Worm (Caenorhabditis elegans) whole organism, L1 larva: Measurements from ENCODE around the gene C01G5.5.

Experiments used
- C04F5.9 ChIP-seq: sonication (generic microtip); optimal IDR thresholded peaks from 2 replicates; lab custom pipeline; 2016; ENCODE audit warnings: missing genetic modification characterization, missing compliant biosample characterization
- C16A3.4 ChIP-seq: fragments of 150-350 bp; optimal IDR thresholded peaks from 2 replicates; lab custom pipeline; 2014; ENCODE audit warnings: missing biosample characterization, missing genetic modification characterization
- C34B4.2 ChIP-seq: sonication (generic microtip); optimal IDR thresholded peaks from 2 replicates; lab custom pipeline; 2017; ENCODE audit warnings: mild to moderate bottlenecking, missing genetic modification characterization, missing compliant biosample characterization
- F16B12.6 ChIP-seq: fragments of 150-350 bp; optimal IDR thresholded peaks from 2 replicates; lab custom pipeline; 2014; ENCODE audit warnings: missing biosample characterization, missing genetic modification characterization
- aha-1 ChIP-seq: fragments of 150-350 bp; optimal IDR thresholded peaks from 2 replicates; lab custom pipeline; 2014; ENCODE audit warnings: missing biosample characterization, missing genetic modification characterization
- blmp-1 ChIP-seq: fragments of 150-350 bp; optimal IDR thresholded peaks from 2 replicates; lab custom pipeline; 2014; ENCODE audit warnings: missing biosample characterization, missing genetic modification characterization
- ceh-82 ChIP-seq, 3 experiments: fragments of 150-350 bp in 1 of 3; sonication (generic microtip) in 2 of 3; optimal IDR thresholded peaks; 2 replicates each; lab custom pipeline; 2014 to 2017; ENCODE audit warnings: missing biosample characterization in 3 of 3, missing genetic modification characterization in 3 of 3
- ceh-90 ChIP-seq: sonication (generic microtip); optimal IDR thresholded peaks from 2 replicates; lab custom pipeline; 2016; ENCODE audit warnings: missing genetic modification characterization, missing compliant biosample characterization
- dpl-1 ChIP-seq, 3 experiments: fragments of 150-350 bp in 2 of 3; sonication (generic microtip) in 1 of 3; optimal IDR thresholded peaks; 2 replicates each; lab custom pipeline; 2014 to 2017; ENCODE audit warnings: missing biosample characterization in 3 of 3, missing genetic modification characterization in 3 of 3, missing genetic modification reagents in 3 of 3
- dsc-1 ChIP-seq: sonication (generic microtip); optimal IDR thresholded peaks from 2 replicates; lab custom pipeline; 2016; ENCODE audit warnings: mild to moderate bottlenecking, missing genetic modification characterization, missing compliant biosample characterization
- efl-1 ChIP-seq, 4 experiments: fragments of 150-350 bp; optimal IDR thresholded peaks in 3 of 4; peaks in 1 of 4; 1 replicate in 1 of 4; 2 replicates in 3 of 4; lab custom pipeline; 2014; ENCODE audit warnings: missing biosample characterization in 2 of 4, missing genetic modification characterization in 2 of 4, missing genetic modification reagents in 2 of 4
- egl-13 ChIP-seq: sonication (generic microtip); optimal IDR thresholded peaks from 2 replicates; lab custom pipeline; 2016; ENCODE audit warnings: missing genotype, missing genetic modification reagents, missing genetic modification characterization, missing compliant biosample characterization
- egl-27 ChIP-seq, 2 experiments: fragments of 150-350 bp in 1 of 2; sonication (generic microtip); optimal IDR thresholded peaks; 3 replicates each; lab custom pipeline; 2017 to 2018; ENCODE audit warnings: missing biosample characterization in 2 of 2, missing genetic modification characterization in 2 of 2, missing genetic modification reagents in 2 of 2
- elt-2 ChIP-seq: sonication (generic microtip); optimal IDR thresholded peaks from 2 replicates; lab custom pipeline; 2016; ENCODE audit warnings: missing genetic modification characterization, mild to moderate bottlenecking, inconsistent platforms, missing compliant biosample characterization, missing genetic modification reagents
- fkh-10 ChIP-seq: sonication (generic microtip); optimal IDR thresholded peaks from 2 replicates; lab custom pipeline; 2017; ENCODE audit warnings: missing biosample characterization, missing genetic modification reagents, missing genetic modification characterization
- fkh-8 ChIP-seq: sonication (generic microtip); optimal IDR thresholded peaks from 2 replicates; lab custom pipeline; 2016; ENCODE audit warnings: mild to moderate bottlenecking, missing genetic modification characterization, missing compliant biosample characterization
- fos-1 ChIP-seq: fragments of 150-350 bp; optimal IDR thresholded peaks from 2 replicates; lab custom pipeline; 2014; ENCODE audit warnings: missing biosample characterization, missing genetic modification characterization
- hlh-4 ChIP-seq: sonication (generic microtip); optimal IDR thresholded peaks from 2 replicates; lab custom pipeline; 2016; ENCODE audit warnings: mild to moderate bottlenecking, missing genetic modification characterization, missing compliant biosample characterization
- hpl-2 ChIP-seq: fragments of 150-350 bp; optimal IDR thresholded peaks from 2 replicates; lab custom pipeline; 2014; ENCODE audit warnings: missing biosample characterization, missing genetic modification reagents, missing genetic modification characterization
- irx-1 ChIP-seq: sonication (generic microtip); optimal IDR thresholded peaks from 2 replicates; lab custom pipeline; 2016; ENCODE audit warnings: missing genetic modification characterization, missing compliant biosample characterization
- jun-1 ChIP-seq: fragments of 150-350 bp; optimal IDR thresholded peaks from 2 replicates; lab custom pipeline; 2014; ENCODE audit warnings: missing biosample characterization, missing genetic modification reagents, missing genetic modification characterization
- lin-13 ChIP-seq: fragments of 150-350 bp; optimal IDR thresholded peaks from 2 replicates; lab custom pipeline; 2014; ENCODE audit warnings: missing biosample characterization, missing genetic modification reagents, missing genetic modification characterization
- lin-14 ChIP-seq: fragments of 200-800 bp; sonication (Bioruptor generic); optimal IDR thresholded peaks from 2 replicates; lab custom pipeline; 2018; ENCODE audit warnings: mild to moderate bottlenecking, missing genetic modification characterization, moderate library complexity, missing compliant biosample characterization
- lin-15B ChIP-seq: fragments of 150-350 bp; sonication (generic microtip); optimal IDR thresholded peaks from 3 replicates; lab custom pipeline; 2014; ENCODE audit warnings: missing biosample characterization, missing genetic modification characterization
- lin-35 ChIP-seq, 2 experiments: fragments of 150-350 bp; optimal IDR thresholded peaks; 2 replicates each; lab custom pipeline; 2014; ENCODE audit warnings: missing biosample characterization in 2 of 2, missing genetic modification characterization in 2 of 2, missing genetic modification reagents in 2 of 2
- lin-39 ChIP-seq: fragments of 150-350 bp; optimal IDR thresholded peaks from 2 replicates; lab custom pipeline; 2014; ENCODE audit warnings: missing biosample characterization, missing genetic modification reagents, missing genetic modification characterization
- lir-3 ChIP-seq: sonication (generic microtip); optimal IDR thresholded peaks from 2 replicates; lab custom pipeline; 2016; ENCODE audit warnings: mild to moderate bottlenecking, missing genetic modification characterization, moderate library complexity, missing compliant biosample characterization; ENCODE audit not compliant: poor library complexity
- lsy-2 ChIP-seq, 2 experiments: fragments of 150-350 bp; optimal IDR thresholded peaks; 2 replicates each; lab custom pipeline; 2014; ENCODE audit warnings: missing biosample characterization in 2 of 2, missing genetic modification characterization in 2 of 2
- mab-9 ChIP-seq: fragments of 200-800 bp; sonication (Bioruptor generic); IDR thresholded peaks from 2 replicates; pipeline ENCODE4 v1.3.6; 2022; ENCODE audit warnings: missing genetic modification reagents, missing genetic modification characterization, missing compliant biosample characterization
- mep-1 ChIP-seq: fragments of 150-350 bp; optimal IDR thresholded peaks from 2 replicates; lab custom pipeline; 2014; ENCODE audit warnings: missing biosample characterization, missing genetic modification characterization
- nhr-12 ChIP-seq: sonication (generic microtip); optimal IDR thresholded peaks from 2 replicates; lab custom pipeline; 2017; ENCODE audit warnings: missing biosample characterization, missing genetic modification characterization
- nhr-20 ChIP-seq: sonication (generic microtip); optimal IDR thresholded peaks from 2 replicates; lab custom pipeline; 2016; ENCODE audit warnings: mild to moderate bottlenecking, missing genetic modification characterization, missing compliant biosample characterization
- nhr-47 ChIP-seq: sonication (generic microtip); optimal IDR thresholded peaks from 2 replicates; lab custom pipeline; 2016; ENCODE audit warnings: mild to moderate bottlenecking, missing genetic modification characterization, moderate library complexity, missing compliant biosample characterization
- nhr-71 ChIP-seq: sonication (generic microtip); optimal IDR thresholded peaks from 2 replicates; lab custom pipeline; 2016; ENCODE audit warnings: mild to moderate bottlenecking, missing genetic modification characterization, moderate library complexity, missing compliant biosample characterization
- nhr-76 ChIP-seq: sonication (generic microtip); optimal IDR thresholded peaks from 2 replicates; lab custom pipeline; 2017; ENCODE audit warnings: missing biosample characterization, missing genetic modification characterization
- nhr-90 ChIP-seq: sonication (generic microtip); optimal IDR thresholded peaks from 2 replicates; lab custom pipeline; 2016; ENCODE audit warnings: mild to moderate bottlenecking, missing genetic modification characterization, missing compliant biosample characterization; ENCODE audit not compliant: poor library complexity
- rnt-1 ChIP-seq: sonication (generic microtip); optimal IDR thresholded peaks from 2 replicates; lab custom pipeline; 2016; ENCODE audit warnings: mild to moderate bottlenecking, missing genetic modification characterization, moderate library complexity, missing compliant biosample characterization
- skn-1 ChIP-seq: fragments of 150-350 bp; optimal IDR thresholded peaks from 2 replicates; lab custom pipeline; 2014; ENCODE audit warnings: missing biosample characterization, missing genetic modification characterization
- snpc-4 ChIP-seq: fragments of 150-350 bp; optimal IDR thresholded peaks from 2 replicates; lab custom pipeline; 2014; ENCODE audit warnings: missing biosample characterization, missing genetic modification characterization
- snu-23 ChIP-seq: sonication (generic microtip); optimal IDR thresholded peaks from 2 replicates; lab custom pipeline; 2016; ENCODE audit warnings: missing genetic modification characterization, missing compliant biosample characterization
- sox-4 ChIP-seq: sonication (generic microtip); optimal IDR thresholded peaks from 2 replicates; lab custom pipeline; 2016; ENCODE audit warnings: missing genetic modification characterization, missing compliant biosample characterization
- sptf-1 ChIP-seq: fragments of 150-350 bp; optimal IDR thresholded peaks from 2 replicates; lab custom pipeline; 2014; ENCODE audit warnings: missing biosample characterization, missing genetic modification characterization
- swsn-7 ChIP-seq: sonication (generic microtip); optimal IDR thresholded peaks from 2 replicates; lab custom pipeline; 2016; ENCODE audit warnings: missing genetic modification characterization, missing compliant biosample characterization
- tbx-2 ChIP-seq: sonication (generic microtip); optimal IDR thresholded peaks from 2 replicates; lab custom pipeline; 2016; ENCODE audit warnings: missing genetic modification characterization, missing compliant biosample characterization
- tlp-1 ChIP-seq: fragments of 150-350 bp; optimal IDR thresholded peaks from 2 replicates; lab custom pipeline; 2014; ENCODE audit warnings: missing biosample characterization, missing genetic modification characterization
- unc-62 ChIP-seq: fragments of 150-350 bp; optimal IDR thresholded peaks from 2 replicates; lab custom pipeline; 2014; ENCODE audit warnings: missing biosample characterization, missing genetic modification reagents, missing genetic modification characterization
- unc-86 ChIP-seq: sonication (generic microtip); optimal IDR thresholded peaks from 2 replicates; lab custom pipeline; 2016; ENCODE audit warnings: missing genetic modification characterization, missing compliant biosample characterization
- vab-15 ChIP-seq: sonication (generic microtip); optimal IDR thresholded peaks from 2 replicates; lab custom pipeline; 2017; ENCODE audit warnings: missing genotype, mild to moderate bottlenecking, missing genetic modification characterization, missing compliant biosample characterization
- xbp-1 ChIP-seq: sonication (generic microtip); optimal IDR thresholded peaks from 2 replicates; lab custom pipeline; 2016; ENCODE audit warnings: missing genetic modification characterization, missing compliant biosample characterization
- zag-1 ChIP-seq: fragments of 150-350 bp; optimal IDR thresholded peaks from 2 replicates; lab custom pipeline; 2014; ENCODE audit warnings: missing biosample characterization, missing genetic modification characterization

Gene C01G5.5

DNA sequence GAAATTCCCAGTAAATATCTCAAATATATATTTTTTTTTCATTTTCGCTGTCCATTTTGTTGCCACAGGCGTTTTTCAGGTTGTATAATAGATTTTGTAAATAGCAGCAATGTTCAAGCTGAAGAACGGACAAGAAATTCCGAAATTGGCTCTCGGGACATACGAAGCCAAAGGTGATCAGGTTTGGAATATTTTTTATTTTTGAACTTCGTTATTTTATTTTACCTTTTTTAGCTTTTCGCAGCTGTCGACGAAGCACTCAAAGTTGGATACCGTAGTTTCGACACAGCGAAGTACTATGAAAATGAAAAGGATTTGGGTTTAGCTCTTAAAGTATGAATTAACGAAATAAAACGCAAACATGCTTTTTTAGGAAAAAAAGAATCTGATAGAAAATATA lies at the start of gene C01G5.5:
C01G5.5 (plus strand) TSS at position 80 of the 400 bp plus-strand sequence.
- TF ChIP-seq efl-1 (optimal IDR thresholded peaks at IDR 0.05; lab: Kevin White, UChicago) (no peak), efl-1 (GFP tag; optimal IDR thresholded peaks at IDR 0.05 in 1 of 2; lab: Kevin White, UChicago) (peak in 1 of 2 experiments; percentile 65), nhr-47 (tag; lab: Kevin White, UChicago) (no peak), aha-1 (tag; lab: Kevin White, UChicago) (no peak)

DNA sequence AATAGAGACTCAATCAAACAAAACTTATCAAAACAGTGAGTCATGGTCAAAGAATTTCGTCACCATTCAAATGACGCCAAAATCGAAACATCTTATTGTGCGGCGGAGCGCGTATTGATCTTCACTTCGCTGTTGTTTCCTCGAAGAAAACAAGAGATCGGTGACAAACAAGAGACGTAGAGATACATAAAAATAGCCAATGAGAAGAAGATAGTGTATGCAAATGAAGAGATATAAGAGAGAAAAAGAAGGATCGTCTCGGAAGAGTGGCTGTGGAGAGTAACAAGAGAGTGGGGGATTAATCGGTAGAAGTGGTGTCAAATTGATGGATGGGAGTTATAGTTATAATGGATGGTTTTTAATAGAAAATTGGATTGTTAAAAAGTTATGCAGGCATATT lies 49.7 kb upstream of the C01G5.5 start:
- TF ChIP-seq ceh-82 (tag; optimal IDR thresholded peaks at IDR 0.05; lab: Kevin White, UChicago) (peak in 2 of 3 experiments; percentile 31 to 43), irx-1 (peak; percentile 47), vab-15 (tag; lab: Kevin White, UChicago) (no peak), C34B4.2 (tag; lab: Kevin White, UChicago) (no peak), sptf-1 (tag; lab: Kevin White, UChicago) (no peak), egl-27 (tag; optimal IDR thresholded peaks at IDR 0.05; lab: Kevin White, UChicago) (no peak), lin-39 (tag; lab: Kevin White, UChicago) (peak; percentile 28), sox-4 (no peak), snpc-4 (peak; percentile 30), tlp-1 (tag; lab: Kevin White, UChicago) (no peak), C16A3.4 (peak; percentile 4), snu-23 (GFP tag; lab: Kevin White, UChicago) (peak; percentile 71), nhr-20 (tag; lab: Kevin White, UChicago) (peak; percentile 43), jun-1 (tag; lab: Kevin White, UChicago) (peak; percentile 31), dpl-1 (GFP tag; optimal IDR thresholded peaks at IDR 0.05; lab: Kevin White, UChicago) (peak; percentile 22 to 50 (median 27)), blmp-1 (tag; lab: Kevin White, UChicago) (peak; percentile 75), fos-1 (peak; percentile 42), F16B12.6 (tag; lab: Kevin White, UChicago) (peak; percentile 6), nhr-47 (tag; lab: Kevin White, UChicago) (peak; percentile 56), lin-13 (peak; percentile 6), lsy-2 (tag; optimal IDR thresholded peaks at IDR 0.05; lab: Kevin White, UChicago) (peak; percentile 54 to 76), ceh-90 (tag; lab: Kevin White, UChicago) (no peak), lin-14 (peak; percentile 88), unc-62 (GFP tag; lab: Kevin White, UChicago) (no peak), fkh-10 (GFP tag; lab: Kevin White, UChicago) (peak; percentile 33), mep-1 (tag; lab: Kevin White, UChicago) (peak; percentile 85), swsn-7 (peak; percentile 49), efl-1 (optimal IDR thresholded peaks at IDR 0.05; lab: Kevin White, UChicago) (peak; percentile 59 to 63), efl-1 (GFP tag; optimal IDR thresholded peaks at IDR 0.05 in 1 of 2; lab: Kevin White, UChicago) (peak; percentile 52 to 53), rnt-1 (tag; lab: Kevin White, UChicago) (peak; percentile 35), xbp-1 (tag; lab: Kevin White, UChicago) (peak; percentile 2), hpl-2 (GFP tag; lab: Kevin White, UChicago) (no peak), tbx-2 (peak; percentile 31), hlh-4 (tag; lab: Kevin White, UChicago) (no peak), egl-13 (tag; lab: Kevin White, UChicago) (no peak), unc-86 (tag; lab: Kevin White, UChicago) (no peak), lir-3 (peak; percentile 32), dsc-1 (tag; lab: Kevin White, UChicago) (peak; percentile 24), lin-35 (GFP tag; optimal IDR thresholded peaks at IDR 0.05; lab: Kevin White, UChicago) (peak; percentile 21 to 52), C04F5.9 (tag; lab: Kevin White, UChicago) (no peak), mab-9 (GFP tag; lab: Robert Waterston, UW) (no peak), nhr-71 (tag; lab: Kevin White, UChicago) (peak; percentile 63), skn-1 (tag; lab: Kevin White, UChicago) (peak; percentile 22), fkh-8 (tag; lab: Kevin White, UChicago) (peak; percentile 3), lin-15B (tag; lab: Kevin White, UChicago) (peak; percentile 45), zag-1 (tag; lab: Kevin White, UChicago) (no peak), elt-2 (tag; lab: Kevin White, UChicago) (no peak), nhr-12 (tag; lab: Kevin White, UChicago) (no peak), nhr-90 (tag; lab: Kevin White, UChicago) (peak; percentile 25), nhr-76 (no peak)
